Worm (Caenorhabditis elegans) whole organism, young adult: ENCODE measurements around the gene nlp-61.

ENCODE experiments used
- D2030.7 ChIP-seq: fragments of 200-800 bp; sonication (Bioruptor generic); IDR thresholded peaks from 2 replicates; pipeline ENCODE4 v1.3.6; 2022; ENCODE audit warnings: missing genetic modification reagents, missing genetic modification characterization, missing compliant biosample characterization
- F23B12.7 ChIP-seq: sonication (generic microtip); optimal IDR thresholded peaks from 2 replicates; lab custom pipeline; 2017; ENCODE audit warnings: missing genetic modification characterization, mild to moderate bottlenecking, missing compliant biosample characterization, antibody characterized with exemption, moderate library complexity; ENCODE audit not compliant: insufficient read depth
- F49E8.2 ChIP-seq: sonication (generic microtip); optimal IDR thresholded peaks from 3 replicates; lab custom pipeline; 2017; ENCODE audit warnings: missing genetic modification characterization, mild to moderate bottlenecking, missing compliant biosample characterization, antibody characterized with exemption, moderate library complexity; ENCODE audit not compliant: insufficient read depth
- K12H6.12 ChIP-seq: fragments of 200-800 bp; sonication (Bioruptor generic); optimal IDR thresholded peaks from 2 replicates; lab custom pipeline; 2018; ENCODE audit warnings: mild to moderate bottlenecking, missing genetic modification characterization, missing compliant biosample characterization
- Y67H2A.10 ChIP-seq: fragments of 200-800 bp; sonication (Bioruptor generic); conservative IDR thresholded peaks from 2 replicates; pipeline ENCODE4 v1.3.6; 2022; ENCODE audit warnings: missing genetic modification reagents, missing genetic modification characterization, missing compliant biosample characterization
- Y79H2A.3 ChIP-seq: fragments of 200-800 bp; sonication (Bioruptor generic); conservative IDR thresholded peaks from 2 replicates; pipeline ENCODE4 v1.3.6; 2022; ENCODE audit warnings: missing genetic modification reagents, missing genetic modification characterization, missing compliant biosample characterization
- aptf-3 ChIP-seq: fragments of 200-800 bp; sonication (Bioruptor generic); IDR thresholded peaks from 2 replicates; pipeline ENCODE4 v1.3.6; 2022; ENCODE audit warnings: missing genetic modification characterization, missing compliant biosample characterization
- cebp-1 ChIP-seq, 2 experiments: fragments of 200-800 bp in 1 of 2; sonication (Bioruptor generic) in 1 of 2; sonication (generic microtip) in 1 of 2; IDR thresholded peaks in 1 of 2; optimal IDR thresholded peaks in 1 of 2; 2 replicates each; pipeline versions ENCODE4 v1.3.6 to Lab custom; 2017 to 2022; ENCODE audit warnings: missing compliant biosample characterization in 2 of 2, missing genetic modification characterization in 2 of 2, mild to moderate bottlenecking in 1 of 2, missing genetic modification reagents in 1 of 2, moderate library complexity in 1 of 2
- ceh-58 ChIP-seq: fragments of 200-800 bp; sonication (Bioruptor generic); IDR thresholded peaks from 2 replicates; pipeline ENCODE4 v1.3.6; 2022; ENCODE audit warnings: missing genetic modification characterization, missing compliant biosample characterization
- die-1 ChIP-seq: sonication (generic microtip); optimal IDR thresholded peaks from 2 replicates; lab custom pipeline; 2016; ENCODE audit warnings: missing genotype, mild to moderate bottlenecking, missing genetic modification characterization, missing compliant biosample characterization
- efl-1 ChIP-seq: fragments of 150-350 bp; optimal IDR thresholded peaks from 2 replicates; lab custom pipeline; 2014; ENCODE audit warnings: missing biosample characterization, missing genetic modification reagents, missing genetic modification characterization
- egl-18 ChIP-seq: fragments of 200-800 bp; sonication (Bioruptor generic); IDR thresholded peaks from 2 replicates; pipeline ENCODE4 v1.3.6; 2022; ENCODE audit warnings: missing genetic modification reagents, missing genetic modification characterization, missing compliant biosample characterization
- egrh-3 ChIP-seq: fragments of 200-800 bp; sonication (Bioruptor generic); IDR thresholded peaks from 2 replicates; pipeline ENCODE4 v1.3.6; 2022; ENCODE audit warnings: missing genetic modification reagents, missing genetic modification characterization, missing compliant biosample characterization
- ekl-4 ChIP-seq: fragments of 200-800 bp; sonication (Bioruptor generic); IDR thresholded peaks from 2 replicates; pipeline ENCODE4 v1.3.6; 2022; ENCODE audit warnings: missing genetic modification reagents, missing genetic modification characterization, missing compliant biosample characterization
- ets-4 ChIP-seq: fragments of 200-800 bp; sonication (Bioruptor generic); optimal IDR thresholded peaks from 2 replicates; lab custom pipeline; 2018; ENCODE audit warnings: mild to moderate bottlenecking, missing genetic modification characterization, missing compliant biosample characterization
- hlh-26 ChIP-seq: fragments of 200-800 bp; sonication (Bioruptor generic); conservative IDR thresholded peaks from 2 replicates; pipeline ENCODE4 v1.3.6; 2022; ENCODE audit warnings: missing genetic modification reagents, missing genetic modification characterization, missing compliant biosample characterization
- hrde-1 ChIP-seq: sonication (generic microtip); optimal IDR thresholded peaks from 2 replicates; lab custom pipeline; 2016; ENCODE audit warnings: missing genetic modification characterization, mild to moderate bottlenecking, missing compliant biosample characterization, moderate library complexity, missing genotype, missing genetic modification reagents, borderline replicate concordance
- hsf-1 ChIP-seq: fragments of 200-800 bp; sonication (Bioruptor generic); IDR thresholded peaks from 2 replicates; pipeline ENCODE4 v1.3.6; 2022; ENCODE audit warnings: missing genetic modification reagents, missing genetic modification characterization, missing compliant biosample characterization
- let-526 ChIP-seq: fragments of 200-800 bp; sonication (Bioruptor generic); IDR thresholded peaks from 2 replicates; pipeline ENCODE4 v1.3.6; 2022; ENCODE audit warnings: missing genetic modification reagents, missing genetic modification characterization, missing compliant biosample characterization
- lin-26 ChIP-seq: fragments of 200-800 bp; sonication (Bioruptor generic); IDR thresholded peaks from 2 replicates; pipeline ENCODE4 v1.3.6; 2022; ENCODE audit warnings: missing genetic modification reagents, missing genetic modification characterization, missing compliant biosample characterization
- lin-35 ChIP-seq, 3 experiments: fragments of 150-350 bp in 2 of 3; sonication (generic microtip) in 1 of 3; optimal IDR thresholded peaks; 2 replicates each; lab custom pipeline; 2014 to 2018; ENCODE audit warnings: missing biosample characterization in 3 of 3, missing genetic modification characterization in 3 of 3, missing genetic modification reagents in 3 of 3
- lin-40 ChIP-seq: sonication (generic microtip); optimal IDR thresholded peaks from 2 replicates; lab custom pipeline; 2016; ENCODE audit warnings: missing genetic modification characterization, mild to moderate bottlenecking, missing compliant biosample characterization, missing genotype, missing genetic modification reagents
- lsl-1 ChIP-seq: fragments of 200-800 bp; sonication (Bioruptor generic); optimal IDR thresholded peaks from 2 replicates; lab custom pipeline; 2018; ENCODE audit warnings: mild to moderate bottlenecking, missing genetic modification characterization, moderate library complexity, missing compliant biosample characterization
- madf-3 ChIP-seq: fragments of 200-800 bp; sonication (Bioruptor generic); IDR thresholded peaks from 2 replicates; pipeline ENCODE4 v1.3.6; 2022; ENCODE audit warnings: missing genetic modification reagents, missing genetic modification characterization, missing compliant biosample characterization
- madf-6 ChIP-seq: fragments of 200-800 bp; sonication (Bioruptor generic); IDR thresholded peaks from 2 replicates; pipeline ENCODE4 v1.3.6; 2022; ENCODE audit warnings: missing genetic modification reagents, missing genetic modification characterization, missing compliant biosample characterization
- madf-8 ChIP-seq: fragments of 200-800 bp; sonication (Bioruptor generic); conservative IDR thresholded peaks from 2 replicates; pipeline ENCODE4 v1.3.6; 2022; ENCODE audit warnings: missing genetic modification reagents, missing genetic modification characterization, missing compliant biosample characterization
- mel-28 ChIP-seq: sonication (generic microtip); optimal IDR thresholded peaks from 2 replicates; lab custom pipeline; 2016; ENCODE audit warnings: borderline replicate concordance, mild to moderate bottlenecking, missing genetic modification characterization, missing compliant biosample characterization
- nfyb-1 ChIP-seq: fragments of 200-800 bp; sonication (Bioruptor generic); IDR thresholded peaks from 2 replicates; pipeline ENCODE4 v1.3.6; 2022; ENCODE audit warnings: missing genetic modification reagents, missing genetic modification characterization, missing compliant biosample characterization
- nhr-27 ChIP-seq: fragments of 200-800 bp; sonication (Bioruptor generic); optimal IDR thresholded peaks from 2 replicates; lab custom pipeline; 2018; ENCODE audit warnings: mild to moderate bottlenecking, missing genetic modification characterization, moderate library complexity, missing compliant biosample characterization
- repo-1 ChIP-seq: sonication (generic microtip); optimal IDR thresholded peaks from 2 replicates; lab custom pipeline; 2017; ENCODE audit warnings: mild to moderate bottlenecking, missing genetic modification characterization, missing compliant biosample characterization
- sea-2 ChIP-seq: fragments of 200-800 bp; sonication (Bioruptor generic); IDR thresholded peaks from 2 replicates; pipeline ENCODE4 v1.3.6; 2022; ENCODE audit warnings: missing genetic modification characterization, missing compliant biosample characterization
- snpc-1.1 ChIP-seq: sonication (generic microtip); optimal IDR thresholded peaks from 2 replicates; lab custom pipeline; 2017; ENCODE audit warnings: missing genetic modification characterization, mild to moderate bottlenecking, missing compliant biosample characterization, antibody characterized with exemption, moderate library complexity, missing genotype, missing genetic modification reagents; ENCODE audit not compliant: insufficient read depth
- snpc-3.4 ChIP-seq: sonication (generic microtip); optimal IDR thresholded peaks from 2 replicates; lab custom pipeline; 2017; ENCODE audit warnings: missing genetic modification characterization, mild to moderate bottlenecking, missing compliant biosample characterization, antibody characterized with exemption, moderate library complexity, missing genotype, missing genetic modification reagents
- sptf-2 ChIP-seq: fragments of 200-800 bp; sonication (Bioruptor generic); optimal IDR thresholded peaks from 2 replicates; lab custom pipeline; 2018; ENCODE audit warnings: mild to moderate bottlenecking, missing genetic modification characterization, missing compliant biosample characterization
- tbp1 ChIP-seq: fragments of 200-800 bp; sonication (Bioruptor generic); optimal IDR thresholded peaks from 2 replicates; lab custom pipeline; 2018; ENCODE audit warnings: mild to moderate bottlenecking, missing genetic modification characterization, missing compliant biosample characterization
- unc-130 ChIP-seq: sonication (generic microtip); optimal IDR thresholded peaks from 2 replicates; lab custom pipeline; 2016; ENCODE audit warnings: missing genetic modification reagents, missing genetic modification characterization, missing compliant biosample characterization
- xnd-1 ChIP-seq: sonication (generic microtip); optimal IDR thresholded peaks from 2 replicates; lab custom pipeline; 2016; ENCODE audit warnings: missing genotype, missing genetic modification reagents, missing genetic modification characterization, missing compliant biosample characterization
- zfh-2 ChIP-seq: fragments of 200-800 bp; sonication (Bioruptor generic); conservative IDR thresholded peaks from 2 replicates; pipeline ENCODE4 v1.3.6; 2022; ENCODE audit warnings: missing genetic modification reagents, missing genetic modification characterization, missing compliant biosample characterization
- ztf-25 ChIP-seq: fragments of 200-800 bp; sonication (Bioruptor generic); IDR thresholded peaks from 2 replicates; pipeline ENCODE4 v1.3.6; 2022; ENCODE audit warnings: missing genetic modification reagents, missing genetic modification characterization, missing compliant biosample characterization
- ztf-26 ChIP-seq: sonication (generic microtip); optimal IDR thresholded peaks from 2 replicates; lab custom pipeline; 2017; ENCODE audit warnings: missing genetic modification characterization, missing compliant biosample characterization

The nlp-61 gene

DNA sequence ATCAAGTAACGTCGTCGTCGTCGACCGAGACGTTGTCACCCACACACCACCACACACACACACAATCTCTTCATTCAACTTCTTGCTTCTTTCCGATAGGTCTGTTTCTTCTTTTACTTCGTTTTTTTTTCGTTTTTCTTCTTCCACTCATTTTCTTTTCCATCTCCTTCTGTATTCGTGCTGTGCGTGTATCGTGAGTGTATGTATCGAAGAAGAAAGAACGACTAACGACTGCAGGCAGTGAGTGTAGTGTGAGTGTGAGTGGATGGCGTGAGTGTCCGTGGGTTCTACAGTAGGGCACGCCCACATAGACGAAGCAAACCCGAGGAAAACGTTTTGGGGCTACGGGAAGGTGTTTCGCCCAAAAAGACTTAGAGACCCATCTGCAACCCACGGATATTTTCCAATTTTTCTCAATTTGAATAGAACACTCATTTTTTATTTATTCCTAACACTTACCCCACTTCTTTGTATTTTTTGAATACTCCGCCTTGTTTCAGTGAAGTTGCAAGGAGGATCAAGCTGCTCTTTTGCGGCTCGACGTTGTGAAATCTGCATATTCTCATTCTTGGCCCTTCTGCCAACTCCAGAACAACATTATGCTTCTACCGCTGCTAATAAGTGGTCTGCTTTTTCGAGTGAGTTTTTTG is 41.7 kb upstream of the nlp-61 start, which contains the start of gene adt-2:
adt-2 (plus strand) TSS at position 600 of the 650 bp plus-strand sequence.
- peak; percentile 11 for TF ChIP-seq lin-40 (tag; lab: Kevin White, UChicago)
- TF ChIP-seq lin-26 (GFP tag; lab: Robert Waterston, UW), result 0 out of 2 replicates have a peak, but pooled peaks have one; percentile 23
- peak; percentile 24 for TF ChIP-seq ztf-26 (tag; lab: Kevin White, UChicago)
- no peak for TF ChIP-seq Y79H2A.3 (GFP tag; lab: Robert Waterston, UW)
- TF ChIP-seq, all 124 proteins: peak for 3

- TF ChIP-seq repo-1 (tag; lab: Kevin White, UChicago) (no peak), ekl-4 (GFP tag; lab: Robert Waterston, UW) (no peak), nfyb-1 (GFP tag; lab: Robert Waterston, UW) (no peak), sea-2 (GFP tag; lab: Robert Waterston, UW) (no peak), F49E8.2 (tag; lab: Kevin White, UChicago) (no peak), tbp1 (GFP tag; lab: Kevin White, UChicago) (no peak), madf-3 (GFP tag; lab: Robert Waterston, UW) (no peak), madf-8 (GFP tag; lab: Robert Waterston, UW) (no peak), zfh-2 (GFP tag; lab: Robert Waterston, UW) (peak; percentile 52; the same call in 1 of the 2 replicates), mel-28 (tag; lab: Kevin White, UChicago) (no peak), ztf-26 (tag; lab: Kevin White, UChicago) (peak; percentile 5)
Measured at ce11 chrX:7586588-7586987, 40.9 kb upstream of the nlp-61 start.

DNA sequence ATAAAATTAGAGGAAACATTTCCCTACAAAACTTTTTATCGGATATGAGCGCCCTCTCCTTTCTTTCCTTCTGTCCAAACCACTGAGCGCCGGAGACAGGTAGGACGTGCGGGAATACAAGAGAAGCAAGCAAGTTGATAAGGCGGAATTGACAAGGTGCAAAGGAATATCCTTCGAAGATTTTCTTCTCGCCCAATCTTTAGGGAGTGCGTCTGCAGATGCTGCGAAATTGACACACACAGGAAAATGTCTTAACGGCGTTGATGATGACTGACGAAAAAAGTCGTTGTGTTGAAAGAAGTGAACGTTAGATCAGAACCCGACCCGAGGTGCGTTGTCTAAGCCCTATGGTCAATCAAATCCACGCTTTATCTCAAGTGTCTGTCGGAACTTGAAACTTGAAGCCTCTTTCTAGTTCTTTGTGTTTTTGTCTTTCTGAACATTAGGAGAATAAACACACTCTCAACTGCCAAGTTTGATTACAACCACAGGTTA is 39.7 kb upstream of the nlp-61 start:
- TF ChIP-seq lin-40 (tag; lab: Kevin White, UChicago), result no peak
- no peak for TF ChIP-seq xnd-1 (tag; lab: Kevin White, UChicago)
- no peak for TF ChIP-seq lsl-1 (GFP tag; lab: Kevin White, UChicago)
- no peak for TF ChIP-seq D2030.7 (GFP tag; lab: Robert Waterston, UW)
- no peak for TF ChIP-seq cebp-1 (GFP tag; IDR thresholded peaks at IDR 0.05; lab: Robert Waterston, UW)
- TF ChIP-seq cebp-1 (tag; optimal IDR thresholded peaks at IDR 0.05; lab: Kevin White, UChicago), result no peak
- TF ChIP-seq nhr-27 (tag; lab: Kevin White, UChicago), result no peak
- TF ChIP-seq hsf-1 (GFP tag; lab: Robert Waterston, UW), result no peak
- TF ChIP-seq die-1 (tag; lab: Kevin White, UChicago), result no peak
- no peak for TF ChIP-seq ztf-25
- TF ChIP-seq snpc-1.1, result no peak
- TF ChIP-seq repo-1 (tag; lab: Kevin White, UChicago), result no peak
- no peak for TF ChIP-seq K12H6.12
- no peak for TF ChIP-seq let-526 (GFP tag; lab: Robert Waterston, UW)

DNA sequence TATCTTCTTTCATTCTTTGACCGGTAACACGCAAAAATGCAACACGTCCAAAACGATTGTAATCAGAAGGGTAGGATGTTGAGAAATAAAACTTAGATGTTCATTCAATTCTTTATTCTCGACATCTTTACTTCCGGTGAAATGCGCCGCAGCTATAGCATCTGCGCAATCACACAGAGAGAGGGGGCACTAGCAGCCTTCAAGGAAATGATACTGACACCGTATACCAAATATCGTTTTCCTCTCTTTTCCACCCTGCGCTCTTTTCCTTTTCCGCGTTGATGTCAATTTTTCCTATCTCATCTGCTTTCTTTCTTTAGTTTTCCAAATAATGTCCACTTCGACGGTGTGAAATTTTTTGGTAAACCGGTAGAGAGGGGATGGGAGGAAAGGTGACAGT is 36.7 kb upstream of the nlp-61 start:
- TF ChIP-seq sptf-2 (no peak), hlh-26 (GFP tag; lab: Robert Waterston, UW) (no peak), Y67H2A.10 (GFP tag; lab: Robert Waterston, UW) (no peak), egrh-3 (GFP tag; lab: Robert Waterston, UW) (no peak), lin-40 (tag; lab: Kevin White, UChicago) (no peak), unc-130 (no peak), ets-4 (GFP tag; lab: Kevin White, UChicago) (no peak), lin-35 (GFP tag; optimal IDR thresholded peaks at IDR 0.05; lab: Kevin White, UChicago) (no peak), aptf-3 (no peak), ceh-58 (GFP tag; lab: Robert Waterston, UW) (no peak), tbp1 (GFP tag; lab: Kevin White, UChicago) (no peak), lsl-1 (GFP tag; lab: Kevin White, UChicago) (no peak), egl-18 (no peak), madf-6 (GFP tag; lab: Robert Waterston, UW) (no peak), F23B12.7 (no peak), snpc-3.4 (tag; lab: Kevin White, UChicago) (no peak), efl-1 (GFP tag; lab: Kevin White, UChicago) (no peak), hrde-1 (tag; lab: Kevin White, UChicago) (no peak), zfh-2 (GFP tag; lab: Robert Waterston, UW) (no peak)
